Fruit fly (Drosophila melanogaster) whole organism, prepupa: ENCODE measurements around the gene CG4036.

ENCODE experiments used
- Blimp-1 ChIP-seq: fragments of 200-800 bp; sonication (Bioruptor generic); optimal IDR thresholded peaks from 3 replicates; lab custom pipeline; 2017; ENCODE audit warnings: missing biosample characterization, missing genetic modification characterization, mild to moderate bottlenecking, moderate library complexity, missing genetic modification reagents
- CG11762 ChIP-seq: fragments of 200-800 bp; sonication (Bioruptor generic); optimal IDR thresholded peaks from 3 replicates; lab custom pipeline; 2016; ENCODE audit warnings: missing biosample characterization, missing genetic modification characterization; ENCODE audit not compliant: insufficient read depth
- CG1621 ChIP-seq: fragments of 200-800 bp; sonication (Bioruptor generic); optimal IDR thresholded peaks from 3 replicates; lab custom pipeline; 2018; ENCODE audit warnings: missing biosample characterization, mild to moderate bottlenecking, missing genetic modification characterization
- CG16779 ChIP-seq: fragments of 200-800 bp; sonication (Bioruptor generic); optimal IDR thresholded peaks from 3 replicates; lab custom pipeline; 2017; ENCODE audit warnings: missing biosample characterization, mild to moderate bottlenecking, missing genetic modification characterization
- CG3032 ChIP-seq: fragments of 200-800 bp; optimal IDR thresholded peaks from 2 replicates; lab custom pipeline; 2019; ENCODE audit warnings: missing biosample characterization, mild to moderate bottlenecking, missing genetic modification characterization, moderate library complexity
- CG31627 ChIP-seq: fragments of 200-800 bp; sonication (Bioruptor generic); optimal IDR thresholded peaks from 3 replicates; lab custom pipeline; 2016; ENCODE audit warnings: missing biosample characterization, missing genetic modification characterization
- CG32006 ChIP-seq: fragments of 200-800 bp; sonication (Bioruptor generic); optimal IDR thresholded peaks from 3 replicates; lab custom pipeline; 2017; ENCODE audit warnings: missing biosample characterization, mild to moderate bottlenecking, missing genetic modification characterization
- CG34406 ChIP-seq: fragments of 200-800 bp; sonication (Bioruptor generic); optimal IDR thresholded peaks from 3 replicates; lab custom pipeline; 2016; ENCODE audit warnings: missing biosample characterization, missing genetic modification characterization
- CG3919 ChIP-seq: fragments of 200-800 bp; sonication (Bioruptor generic); optimal IDR thresholded peaks from 3 replicates; lab custom pipeline; 2016; ENCODE audit warnings: missing biosample characterization, missing genetic modification characterization
- CG4318 ChIP-seq: fragments of 200-800 bp; sonication (Bioruptor generic); optimal IDR thresholded peaks from 3 replicates; lab custom pipeline; 2017; ENCODE audit warnings: missing biosample characterization, mild to moderate bottlenecking, missing genetic modification characterization
- CG6276 ChIP-seq: fragments of 200-800 bp; sonication (Bioruptor generic); optimal IDR thresholded peaks from 2 replicates; lab custom pipeline; 2017; ENCODE audit warnings: missing biosample characterization, mild to moderate bottlenecking, missing genetic modification characterization
- CG6808 ChIP-seq: fragments of 200-800 bp; sonication (Bioruptor generic); optimal IDR thresholded peaks from 3 replicates; lab custom pipeline; 2017; ENCODE audit warnings: missing biosample characterization, missing genetic modification characterization, mild to moderate bottlenecking, moderate library complexity, missing genetic modification reagents
- CG7368 ChIP-seq: fragments of 200-800 bp; sonication (Bioruptor generic); optimal IDR thresholded peaks from 3 replicates; lab custom pipeline; 2016; ENCODE audit warnings: missing biosample characterization, missing genetic modification characterization
- CG8119 ChIP-seq: fragments of 200-800 bp; sonication (Bioruptor generic); IDR thresholded peaks from 3 replicates; pipeline ENCODE4 v1.3.6; 2022; ENCODE audit warnings: missing biosample characterization, missing genetic modification characterization
- CG8319 ChIP-seq: fragments of 200-800 bp; sonication (Bioruptor generic); optimal IDR thresholded peaks from 3 replicates; lab custom pipeline; 2016; ENCODE audit warnings: missing biosample characterization, missing genetic modification characterization
- CG8632 ChIP-seq: fragments of 200-800 bp; sonication (Bioruptor generic); optimal IDR thresholded peaks from 3 replicates; lab custom pipeline; 2016; ENCODE audit warnings: missing biosample characterization, missing genetic modification characterization
- CG9139 ChIP-seq: fragments of 200-800 bp; sonication (Bioruptor generic); optimal IDR thresholded peaks from 3 replicates; lab custom pipeline; 2017; ENCODE audit warnings: missing biosample characterization, mild to moderate bottlenecking, missing genetic modification characterization
- Eip78C ChIP-seq: fragments of 200-800 bp; sonication (Bioruptor generic); peaks from one replicate; lab custom pipeline; 2016; ENCODE audit warnings: missing biosample characterization, missing genetic modification characterization
- Eip93F ChIP-seq: fragments of 200-800 bp; sonication (Bioruptor generic); optimal IDR thresholded peaks from 2 replicates; lab custom pipeline; 2016; ENCODE audit warnings: missing biosample characterization, mild to moderate bottlenecking, missing genetic modification characterization
- Ets21C ChIP-seq: fragments of 200-800 bp; sonication (Bioruptor generic); optimal IDR thresholded peaks from 3 replicates; lab custom pipeline; 2016; ENCODE audit warnings: missing biosample characterization, missing genetic modification characterization
- Ets96B ChIP-seq: fragments of 200-800 bp; optimal IDR thresholded peaks from 2 replicates; lab custom pipeline; 2019; ENCODE audit warnings: missing biosample characterization, mild to moderate bottlenecking, missing genetic modification characterization, moderate library complexity
- Gug ChIP-seq: fragments of 200-800 bp; sonication (Bioruptor generic); IDR thresholded peaks from 2 replicates; pipeline ENCODE4 v1.3.6; 2022; ENCODE audit warnings: missing biosample characterization, missing genetic modification characterization
- Hr38 ChIP-seq: sonication (Bioruptor generic); optimal IDR thresholded peaks from 2 replicates; lab custom pipeline; 2016; ENCODE audit warnings: missing biosample characterization, missing genetic modification characterization
- Hr39 ChIP-seq: fragments of 200-800 bp; sonication (Bioruptor generic); optimal IDR thresholded peaks from 2 replicates; lab custom pipeline; 2016; ENCODE audit warnings: missing biosample characterization, missing genetic modification characterization
- Lpt ChIP-seq: fragments of 200-800 bp; sonication (Bioruptor generic); optimal IDR thresholded peaks from 3 replicates; lab custom pipeline; 2016; ENCODE audit warnings: missing biosample characterization, missing genetic modification characterization
- Met ChIP-seq: fragments of 200-800 bp; sonication (Bioruptor generic); optimal IDR thresholded peaks from 3 replicates; lab custom pipeline; 2016; ENCODE audit warnings: missing biosample characterization, missing genetic modification characterization
- OdsH ChIP-seq: fragments of 200-800 bp; sonication (Bioruptor generic); optimal IDR thresholded peaks from 3 replicates; lab custom pipeline; 2016; ENCODE audit warnings: missing biosample characterization, missing genetic modification characterization
- Sox102F ChIP-seq: fragments of 200-800 bp; sonication (Bioruptor generic); optimal IDR thresholded peaks from 2 replicates; lab custom pipeline; 2016; ENCODE audit warnings: missing biosample characterization, mild to moderate bottlenecking, missing genetic modification characterization
- Sox14 ChIP-seq: fragments of 200-800 bp; sonication (Bioruptor generic); optimal IDR thresholded peaks from 3 replicates; lab custom pipeline; 2016; ENCODE audit warnings: missing biosample characterization, missing genetic modification characterization
- Sox15 ChIP-seq: fragments of 200-800 bp; sonication (Bioruptor generic); optimal IDR thresholded peaks from 3 replicates; lab custom pipeline; 2016; ENCODE audit warnings: missing biosample characterization, missing genetic modification characterization
- achi ChIP-seq: fragments of 200-800 bp; sonication (Bioruptor generic); optimal IDR thresholded peaks from 3 replicates; lab custom pipeline; 2016; ENCODE audit warnings: missing biosample characterization, missing genetic modification characterization
- acj6 ChIP-seq: fragments of 200-800 bp; sonication (Bioruptor generic); optimal IDR thresholded peaks from 3 replicates; lab custom pipeline; 2016; ENCODE audit warnings: missing biosample characterization, missing genetic modification characterization
- cyc ChIP-seq: fragments of 200-800 bp; sonication (Bioruptor generic); optimal IDR thresholded peaks from 3 replicates; lab custom pipeline; 2016; ENCODE audit warnings: missing biosample characterization, missing genetic modification characterization
- dac ChIP-seq: fragments of 200-800 bp; sonication (Bioruptor generic); optimal IDR thresholded peaks from 2 replicates; lab custom pipeline; 2017; ENCODE audit warnings: missing biosample characterization, mild to moderate bottlenecking, missing genetic modification characterization
- dsx ChIP-seq: fragments of 200-800 bp; optimal IDR thresholded peaks from 3 replicates; lab custom pipeline; 2019; ENCODE audit warnings: missing biosample characterization, mild to moderate bottlenecking, missing genetic modification characterization, moderate library complexity; ENCODE audit not compliant: poor library complexity, severe bottlenecking
- eg ChIP-seq: fragments of 200-800 bp; sonication (Bioruptor generic); IDR thresholded peaks from 3 replicates; pipeline ENCODE4 v1.3.6; 2022; ENCODE audit warnings: missing biosample characterization, missing genetic modification characterization
- esn ChIP-seq: fragments of 200-800 bp; sonication (Bioruptor generic); optimal IDR thresholded peaks from 2 replicates; lab custom pipeline; 2016; ENCODE audit warnings: missing biosample characterization, mild to moderate bottlenecking, missing genetic modification characterization, moderate library complexity
- fd59A ChIP-seq: fragments of 200-800 bp; sonication (Bioruptor generic); optimal IDR thresholded peaks from 2 replicates; lab custom pipeline; 2017; ENCODE audit warnings: missing biosample characterization, mild to moderate bottlenecking, missing genetic modification characterization, missing genetic modification reagents
- fd85E ChIP-seq: fragments of 200-800 bp; sonication (Bioruptor generic); optimal IDR thresholded peaks from 3 replicates; lab custom pipeline; 2016; ENCODE audit warnings: missing biosample characterization, missing genetic modification characterization
- fkh ChIP-seq: fragments of 200-800 bp; sonication (Bioruptor generic); optimal IDR thresholded peaks from 3 replicates; lab custom pipeline; 2017; ENCODE audit warnings: missing biosample characterization, mild to moderate bottlenecking, missing genetic modification characterization, moderate library complexity
- net ChIP-seq: fragments of 200-800 bp; sonication (Bioruptor generic); optimal IDR thresholded peaks from 3 replicates; lab custom pipeline; 2016; ENCODE audit warnings: missing biosample characterization, missing genetic modification characterization
- salr ChIP-seq, 2 experiments: fragments of 200-800 bp; sonication (Bioruptor generic); optimal IDR thresholded peaks; 3 replicates each; lab custom pipeline; 2016 to 2018; ENCODE audit warnings: missing biosample characterization in 2 of 2, missing genetic modification characterization in 2 of 2, mild to moderate bottlenecking in 1 of 2
- ss ChIP-seq, 2 experiments: fragments of 200-800 bp; sonication (Bioruptor generic); optimal IDR thresholded peaks; 2 replicates in 1 of 2; 3 replicates in 1 of 2; lab custom pipeline; 2017 to 2018; ENCODE audit warnings: mild to moderate bottlenecking in 2 of 2, missing biosample characterization in 2 of 2, missing genetic modification characterization in 2 of 2, moderate library complexity in 1 of 2
- topi ChIP-seq: fragments of 200-800 bp; sonication (Bioruptor generic); optimal IDR thresholded peaks from 3 replicates; lab custom pipeline; 2016; ENCODE audit warnings: missing biosample characterization, missing genetic modification characterization
- vri ChIP-seq: fragments of 200-800 bp; sonication (Bioruptor generic); optimal IDR thresholded peaks from 3 replicates; lab custom pipeline; 2016; ENCODE audit warnings: missing biosample characterization, mild to moderate bottlenecking, missing genetic modification characterization

The CG4036 gene

DNA sequence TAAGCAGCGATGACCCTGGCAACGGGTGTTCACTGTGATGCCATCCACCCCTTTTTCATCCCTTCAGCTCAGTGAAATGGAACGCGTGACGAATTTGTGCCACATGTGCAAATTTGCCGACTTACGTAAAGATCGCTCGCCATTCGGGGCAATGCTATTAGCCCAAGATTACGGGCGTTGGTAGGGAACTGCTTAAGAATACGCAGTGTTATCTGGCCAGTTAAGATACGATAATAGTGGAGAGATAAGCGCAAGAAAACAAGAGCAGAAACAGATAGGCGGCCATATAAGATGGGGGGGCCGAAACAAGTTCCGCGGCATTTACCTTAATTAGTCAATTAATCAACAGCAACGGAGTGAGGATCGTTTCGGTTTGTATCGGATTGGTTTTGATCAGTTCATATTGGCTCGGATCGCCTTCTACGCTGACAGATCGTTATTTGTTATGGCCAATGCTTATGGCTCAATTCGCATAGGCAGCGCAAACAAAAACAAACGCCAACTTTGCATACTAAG is 4.7 kb upstream of the CG4036 start (continued):
- TF ChIP-seq Eip93F (GFP tag; lab: Kevin White, UChicago) (no peak), net (GFP tag; lab: Kevin White, UChicago) (no peak), Ets96B (no peak), Eip78C (GFP tag; lab: Kevin White, UChicago) (peak; percentile 65), CG31627 (GFP tag; lab: Kevin White, UChicago) (no peak), eg (0 out of 3 replicates have a peak, but pooled peaks have one; percentile 6), CG8632 (GFP tag; lab: Kevin White, UChicago) (peak; percentile 13), dsx (GFP tag; lab: Kevin White, UChicago) (no peak), CG1621 (peak; percentile 1), Sox102F (GFP tag; lab: Kevin White, UChicago) (no peak), Hr39 (GFP tag; lab: Kevin White, UChicago) (no peak), CG11762 (no peak), achi (GFP tag; lab: Kevin White, UChicago) (no peak), Sox14 (GFP tag; lab: Kevin White, UChicago) (no peak), CG6276 (GFP tag; lab: Kevin White, UChicago) (no peak), fd85E (no peak), ss (GFP tag; optimal IDR thresholded peaks at IDR 0.05; lab: Kevin White, UChicago) (peak in 1 of 2 experiments; percentile 31), Hr38 (GFP tag; lab: Kevin White, UChicago) (no peak), OdsH (peak; percentile 9), Met (GFP tag; lab: Kevin White, UChicago) (no peak), CG7368 (GFP tag; lab: Kevin White, UChicago) (no peak), Sox15 (GFP tag; lab: Kevin White, UChicago) (no peak), CG3032 (tag; lab: Kevin White, UChicago) (no peak), CG6808 (GFP tag; lab: Kevin White, UChicago) (peak; percentile 33), CG4318 (GFP tag; lab: Kevin White, UChicago) (no peak), fkh (GFP tag; lab: Kevin White, UChicago) (peak; percentile 62), salr (GFP tag; optimal IDR thresholded peaks at IDR 0.05; lab: Kevin White, UChicago) (no peak), CG9139 (GFP tag; lab: Kevin White, UChicago) (peak; percentile 25), Gug (no peak), cyc (no peak), CG32006 (GFP tag; lab: Kevin White, UChicago) (no peak), Ets21C (GFP tag; lab: Kevin White, UChicago) (no peak), Lpt (GFP tag; lab: Kevin White, UChicago) (no peak), acj6 (no peak)

DNA sequence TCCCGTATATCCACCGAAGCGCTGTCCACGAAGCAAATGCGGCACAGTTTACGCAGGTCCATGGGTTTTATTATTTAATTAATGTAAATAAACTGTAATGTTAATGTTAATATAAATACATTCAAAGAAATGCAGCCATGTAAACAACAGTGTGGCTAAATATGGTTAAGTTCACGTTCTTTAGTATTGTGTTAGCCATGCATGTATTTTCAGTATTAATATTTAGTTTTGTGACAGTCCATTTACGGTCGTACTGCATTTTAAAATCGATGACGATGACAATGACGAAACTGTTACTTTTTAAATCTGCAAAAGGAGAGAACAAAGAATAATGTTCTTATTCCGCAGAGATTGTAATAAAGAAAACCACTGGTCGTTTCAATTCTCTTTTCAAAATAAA is 2.3 kb downstream of the CG4036 start, which contains the start of gene CG13123:
Gene CG13123 (minus strand): TSS at position 163 of the 400 bp plus-strand sequence.
- TF ChIP-seq Sox14 (GFP tag; lab: Kevin White, UChicago) (peak; percentile 10), CG31627 (GFP tag; lab: Kevin White, UChicago) (no peak), dsx (GFP tag; lab: Kevin White, UChicago) (no peak), fkh (GFP tag; lab: Kevin White, UChicago) (peak; percentile 86), CG3919 (GFP tag; lab: Kevin White, UChicago) (no peak)

DNA sequence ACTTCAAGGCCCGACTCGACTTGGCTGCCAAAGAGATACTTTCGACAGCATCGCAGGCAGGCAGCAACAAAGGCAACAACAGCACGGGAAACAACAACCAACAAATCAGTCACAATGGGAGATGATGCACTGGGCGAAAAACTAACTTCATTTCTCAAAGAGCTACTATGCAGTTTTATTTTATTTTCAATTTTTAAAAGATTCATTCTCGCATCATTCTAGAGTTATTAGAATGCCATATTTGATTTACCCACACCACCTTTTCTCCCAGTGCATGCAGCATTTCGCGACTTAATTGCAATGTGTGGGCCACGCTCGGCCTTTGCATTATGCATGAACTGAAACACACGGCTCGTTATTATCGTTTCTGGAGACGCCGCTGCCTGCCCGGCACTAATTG is 38.2 kb downstream of the CG4036 start:
- TF ChIP-seq CG31627 (GFP tag; lab: Kevin White, UChicago) (peak; percentile 69), CG7368 (GFP tag; lab: Kevin White, UChicago) (peak; percentile 56), Met (GFP tag; lab: Kevin White, UChicago) (peak; percentile 79), topi (GFP tag; lab: Kevin White, UChicago) (peak; percentile 72), net (GFP tag; lab: Kevin White, UChicago) (peak; percentile 24), CG8319 (GFP tag; lab: Kevin White, UChicago) (peak; percentile 37), Sox14 (GFP tag; lab: Kevin White, UChicago) (peak; percentile 55), vri (peak; percentile 26), CG16779 (tag; lab: Kevin White, UChicago) (no peak), dsx (GFP tag; lab: Kevin White, UChicago) (peak; percentile 65), CG9139 (GFP tag; lab: Kevin White, UChicago) (peak; percentile 36), CG11762 (peak; percentile 29), CG34406 (GFP tag; lab: Kevin White, UChicago) (peak; percentile 63), Blimp-1 (GFP tag; lab: Kevin White, UChicago) (peak; percentile 4), CG1621 (peak; percentile 69), CG8119 (GFP tag; lab: Robert Waterston, UW) (peak; percentile 55), Ets96B (peak; percentile 70), fd59A (peak; percentile 61), esn (GFP tag; lab: Kevin White, UChicago) (no peak), dac (GFP tag; lab: Kevin White, UChicago) (no peak), acj6 (peak; percentile 71), CG8632 (GFP tag; lab: Kevin White, UChicago) (peak; percentile 62), Ets21C (GFP tag; lab: Kevin White, UChicago) (peak; percentile 64)
